Fruit fly (Drosophila melanogaster): Measurements from ENCODE around the gene CG2246.

The CG2246 gene

DNA sequence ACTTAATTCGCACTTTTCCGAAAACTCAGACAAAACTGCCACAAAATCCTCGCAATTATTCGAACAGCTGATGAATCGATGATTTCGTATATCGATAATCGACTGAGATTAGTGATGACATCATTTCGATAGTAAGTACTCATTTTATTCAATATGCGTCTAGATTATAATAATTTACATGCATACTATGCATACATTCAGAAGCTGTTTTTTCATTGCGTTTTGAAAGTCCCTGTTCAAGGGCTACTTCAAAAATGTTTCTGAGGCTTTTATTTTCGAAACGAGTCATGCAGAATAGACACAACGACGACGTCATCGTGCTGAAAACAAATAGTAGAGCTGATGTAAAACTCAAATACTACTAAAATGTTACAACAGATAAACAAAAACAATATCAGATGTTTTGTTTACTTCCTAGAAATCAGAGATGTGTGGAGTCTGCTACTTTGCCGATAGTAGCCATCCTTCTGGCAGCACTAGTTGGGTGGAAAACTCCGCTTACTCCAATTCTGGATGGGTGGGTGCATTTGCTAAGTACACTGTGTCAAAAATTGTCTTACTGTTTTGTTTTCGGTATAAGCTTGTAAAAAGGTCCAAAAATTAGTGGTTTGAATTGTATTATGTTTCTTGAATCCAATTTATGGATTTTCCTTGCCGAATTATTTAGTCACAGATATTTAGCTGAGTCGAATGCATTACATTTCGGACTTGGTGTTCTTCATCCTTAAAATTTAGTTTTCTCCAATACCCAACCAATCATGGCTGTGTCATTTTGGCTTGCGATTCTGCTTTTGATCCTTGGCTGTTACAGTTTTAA, at the start of gene CG2246, which contains the start of gene CG31021:
Gene CG2246 (minus strand): TSS at position 50 of the 817 bp plus-strand sequence.
Gene CG31021 (plus strand): TSS at position 767 of the 817 bp plus-strand sequence.
- TF ChIP-seq Nf-YB (GFP tag; optimal IDR thresholded peaks at IDR 0.05) (no peak), tup (GFP tag; optimal IDR thresholded peaks at IDR 0.05) (no peak), gcm2 (GFP tag; optimal IDR thresholded peaks at IDR 0.05) (no peak), Neu2 (GFP tag; optimal IDR thresholded peaks at IDR 0.05; ENCODE audit: borderline replicate concordance) (no peak), CG12071 (GFP tag; optimal IDR thresholded peaks at IDR 0.05) (no peak), Sin3A (optimal IDR thresholded peaks at IDR 0.05) (peak; percentile 80), chm (GFP tag; IDR thresholded peaks at IDR 0.05) (no peak), maf-S (GFP tag; optimal IDR thresholded peaks at IDR 0.05) (peak; percentile 2), aop (GFP tag; IDR thresholded peaks at IDR 0.05) (no peak), CG10462 (GFP tag; optimal IDR thresholded peaks at IDR 0.05) (peak; percentile 29), Atf6 (GFP tag; IDR thresholded peaks at IDR 0.05) (no peak), Scr (GFP tag; IDR thresholded peaks at IDR 0.05; ENCODE audit: partially characterized antibody) (peak; percentile 81), ttk (GFP tag; IDR thresholded peaks at IDR 0.05) (no peak), CG8765 (GFP tag; IDR thresholded peaks at IDR 0.05) (no peak), CG1647 (GFP tag; optimal IDR thresholded peaks at IDR 0.05) (peak; percentile 13), crc (GFP tag; optimal IDR thresholded peaks at IDR 0.05) (no peak), Eip74EF (GFP tag; optimal IDR thresholded peaks at IDR 0.05) (no peak), ase (GFP tag; IDR thresholded peaks at IDR 0.05) (no peak; the same call in 2 of the 3 replicates), CkIIα-i1 (GFP tag; IDR thresholded peaks at IDR 0.05) (no peak), Ptx1 (GFP tag; IDR thresholded peaks at IDR 0.05) (peak; percentile 43; the same call in 1 of the 2 replicates), CG10274 (GFP tag; optimal IDR thresholded peaks at IDR 0.05) (no peak), Doc3 (GFP tag; IDR thresholded peaks at IDR 0.05; ENCODE audit: partially characterized antibody) (peak; percentile 69), CG17186 (GFP tag; optimal IDR thresholded peaks at IDR 0.05) (peak; percentile 27), CG42726 (GFP tag; IDR thresholded peaks at IDR 0.05; ENCODE audit: partially characterized antibody) (peak; percentile 93), CG17359 (tag; optimal IDR thresholded peaks at IDR 0.05) (peak; percentile 19), fd96Cb (tag; optimal IDR thresholded peaks at IDR 0.05) (peak; percentile 24), Taf1 (GFP tag; IDR thresholded peaks at IDR 0.05) (0 out of 2 replicates have a peak, but pooled peaks have one; percentile 7), run (tag; optimal IDR thresholded peaks at IDR 0.05) (no peak), CG2120 (GFP tag; optimal IDR thresholded peaks at IDR 0.05) (peak; percentile 82), abd-A (tag; optimal IDR thresholded peaks at IDR 0.05) (no peak), ara (GFP tag; IDR thresholded peaks at IDR 0.05) (peak; percentile 42; the same call in 1 of the 2 replicates), gem (tag; optimal IDR thresholded peaks at IDR 0.05) (peak; percentile 71), CG34376 (GFP tag; optimal IDR thresholded peaks at IDR 0.05) (peak; percentile 18), ci (GFP tag; IDR thresholded peaks at IDR 0.05) (peak; percentile 67; the same call in 2 of the 3 replicates), tin (GFP tag; optimal IDR thresholded peaks at IDR 0.05) (peak; percentile 58), pho (GFP tag; optimal IDR thresholded peaks at IDR 0.05) (peak; percentile 69), CG1529 (GFP tag; optimal IDR thresholded peaks at IDR 0.05) (no peak), lbe (GFP tag; optimal IDR thresholded peaks at IDR 0.05) (no peak), Poxn (GFP tag; IDR thresholded peaks at IDR 0.05) (no peak), trem (tag; optimal IDR thresholded peaks at IDR 0.05) (peak; percentile 62), Xrp1 (GFP tag; IDR thresholded peaks at IDR 0.05) (no peak), CG17802 (tag; optimal IDR thresholded peaks at IDR 0.05) (no peak), gfzf (GFP tag; optimal IDR thresholded peaks at IDR 0.05) (peak; percentile 56), Aef1 (GFP tag; IDR thresholded peaks at IDR 0.05) (peak; percentile 43; the same call in 2 of the 3 replicates), Mrtf (GFP tag; IDR thresholded peaks at IDR 0.05) (peak; percentile 55; the same call in 2 of the 3 replicates), Atf3 (GFP tag; optimal IDR thresholded peaks at IDR 0.05) (peak; percentile 67), CG34422 (GFP tag; IDR thresholded peaks at IDR 0.05) (peak; percentile 67; the same call in 2 of the 3 replicates), CG6791 (GFP tag; IDR thresholded peaks at IDR 0.05; ENCODE audit: partially characterized antibody) (peak; percentile 87), pnt (GFP tag; optimal IDR thresholded peaks at IDR 0.05) (peak; percentile 66)

Measured in whole organism, embryonic.